Worm (Caenorhabditis elegans): ENCODE data around the gene sri-27.
"Not testable (repeated sequence)": the region's sequence is repeated elsewhere in the genome, so short reads cannot be mapped to it uniquely, and the experiment has no call there.

DNA sequence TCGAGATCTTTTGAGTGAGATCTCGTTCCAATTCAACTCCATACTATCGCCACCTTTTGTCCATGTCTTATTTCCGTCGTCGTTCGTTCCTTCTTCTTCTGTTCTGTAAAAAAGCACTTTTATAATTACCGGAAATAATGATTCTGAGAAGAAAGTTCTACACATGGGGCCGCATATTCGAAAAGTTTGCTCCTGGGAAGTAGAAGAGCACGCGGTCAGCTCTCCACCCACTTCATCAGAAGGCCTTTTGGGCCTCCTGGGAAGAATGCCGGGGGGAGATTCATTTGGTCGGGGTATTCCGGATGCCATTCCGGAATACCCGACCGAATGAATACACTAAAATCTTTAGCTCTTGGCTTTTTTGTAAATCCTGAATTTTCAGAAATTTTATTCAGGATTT lies 33.0 kb upstream of the sri-27 start, which contains the start of gene Y46H3C.5:
- not testable (repeated sequence) for TF ChIP-seq flt-1 (GFP tag; IDR thresholded peaks at IDR 0.05); med-1 (GFP tag; optimal IDR thresholded peaks at IDR 0.05; ENCODE audit: insufficient read depth); klf-2 (GFP tag; conservative IDR thresholded peaks at IDR 0.05); cog-1 (tag; optimal IDR thresholded peaks at IDR 0.05); ref-1 (GFP tag; conservative IDR thresholded peaks at IDR 0.05); ztf-23 (GFP tag; IDR thresholded peaks at IDR 0.05); ztf-29 (GFP tag; IDR thresholded peaks at IDR 0.05)
